Fruit fly (Drosophila melanogaster) whole organism, embryonic: ENCODE data around the gene CG9107.

Source experiments
- Atf6 ChIP-seq: fragments of 200-800 bp; sonication (Bioruptor generic); IDR thresholded peaks from 2 replicates; pipeline ENCODE4 v1.3.6; 2022; ENCODE audit warnings: missing biosample characterization, missing genetic modification characterization
- Awh ChIP-seq: fragments of 200-800 bp; sonication (Bioruptor generic); IDR thresholded peaks from 2 replicates; pipeline ENCODE4, ENCODE4 v1.3.6; 2022; ENCODE audit warnings: missing biosample characterization, missing genetic modification characterization
- CG10431 ChIP-seq: fragments of 200-800 bp; sonication (Bioruptor generic); optimal IDR thresholded peaks from 3 replicates; lab custom pipeline; 2018; ENCODE audit warnings: missing biosample characterization, mild to moderate bottlenecking, missing genetic modification characterization
- CG11456 ChIP-seq: fragments of 200-800 bp; sonication (Bioruptor generic); IDR thresholded peaks from 3 replicates; pipeline ENCODE4 v1.3.6; 2022; ENCODE audit warnings: missing biosample characterization, missing genetic modification characterization
- CG12391 ChIP-seq: fragments of 200-800 bp; sonication (Bioruptor generic); optimal IDR thresholded peaks from 3 replicates; lab custom pipeline; 2018; ENCODE audit warnings: missing biosample characterization, mild to moderate bottlenecking, missing genetic modification characterization, moderate library complexity
- CG12744 ChIP-seq: fragments of 200-800 bp; sonication (Bioruptor generic); optimal IDR thresholded peaks from 2 replicates; lab custom pipeline; 2016; ENCODE audit warnings: missing biosample characterization, missing genetic modification characterization
- CG14710 ChIP-seq: fragments of 200-800 bp; sonication (Bioruptor generic); optimal IDR thresholded peaks from 3 replicates; lab custom pipeline; 2019; ENCODE audit warnings: missing biosample characterization, mild to moderate bottlenecking, missing genetic modification characterization, moderate library complexity
- CG15601 ChIP-seq: fragments of 200-800 bp; sonication (Bioruptor generic); optimal IDR thresholded peaks from 3 replicates; lab custom pipeline; 2019; ENCODE audit warnings: missing biosample characterization, mild to moderate bottlenecking, missing genetic modification characterization, moderate library complexity
- CG1647 ChIP-seq: fragments of 200-800 bp; sonication (Bioruptor generic); optimal IDR thresholded peaks from 3 replicates; lab custom pipeline; 2016; ENCODE audit warnings: missing biosample characterization, missing genetic modification characterization
- CG17568 ChIP-seq: fragments of 200-800 bp; sonication (Bioruptor generic); optimal IDR thresholded peaks from 2 replicates; lab custom pipeline; 2018; ENCODE audit warnings: missing biosample characterization, mild to moderate bottlenecking, missing genetic modification characterization, moderate library complexity
- CG2116 ChIP-seq: fragments of 200-800 bp; sonication (Bioruptor generic); optimal IDR thresholded peaks from 3 replicates; lab custom pipeline; 2018; ENCODE audit warnings: missing biosample characterization, mild to moderate bottlenecking, missing genetic modification characterization
- CG2199 ChIP-seq: fragments of 200-800 bp; sonication (Bioruptor generic); IDR thresholded peaks from 3 replicates; pipeline ENCODE4 v1.3.6; 2022; ENCODE audit warnings: missing biosample characterization, missing genetic modification characterization
- CG2202 ChIP-seq: fragments of 200-800 bp; sonication (Bioruptor generic); optimal IDR thresholded peaks from 2 replicates; lab custom pipeline; 2018; ENCODE audit warnings: missing biosample characterization, mild to moderate bottlenecking, missing genetic modification characterization
- CG3281 ChIP-seq: fragments of 200-800 bp; sonication (Bioruptor generic); optimal IDR thresholded peaks from 3 replicates; lab custom pipeline; 2017; ENCODE audit warnings: missing biosample characterization, mild to moderate bottlenecking, missing genetic modification characterization
- CG33557 ChIP-seq: fragments of 200-800 bp; sonication (Bioruptor generic); optimal IDR thresholded peaks from 2 replicates; lab custom pipeline; 2019; ENCODE audit warnings: missing biosample characterization, mild to moderate bottlenecking, missing genetic modification characterization, moderate library complexity
- CG6254 ChIP-seq: fragments of 200-800 bp; sonication (Bioruptor generic); optimal IDR thresholded peaks from 3 replicates; lab custom pipeline; 2017; ENCODE audit warnings: mild to moderate bottlenecking, missing biosample characterization, missing genetic modification reagents, missing genetic modification characterization
- CG9215 ChIP-seq: fragments of 200-800 bp; sonication (Bioruptor generic); IDR thresholded peaks from 2 replicates; pipeline ENCODE4 v1.3.6; 2022; ENCODE audit warnings: missing biosample characterization, missing genetic modification characterization
- CG9932 ChIP-seq: fragments of 200-800 bp; sonication (Bioruptor generic); IDR thresholded peaks from 2 replicates; pipeline ENCODE4 v1.3.6; 2022; ENCODE audit warnings: missing biosample characterization, missing genetic modification characterization
- CTCF ChIP-seq: fragments of 200-800 bp; sonication (Bioruptor generic); optimal IDR thresholded peaks from 2 replicates; lab custom pipeline; 2017; ENCODE audit warnings: missing biosample characterization, mild to moderate bottlenecking, missing genetic modification characterization, moderate library complexity
- Dp ChIP-seq: fragments of 200-800 bp; sonication (Bioruptor generic); optimal IDR thresholded peaks from 2 replicates; lab custom pipeline; 2018; ENCODE audit warnings: missing biosample characterization, mild to moderate bottlenecking, missing genetic modification characterization, moderate library complexity
- HLH3B ChIP-seq: fragments of 200-800 bp; sonication (Bioruptor generic); IDR thresholded peaks from 2 replicates; pipeline ENCODE4 v1.3.6; 2022; ENCODE audit warnings: missing biosample characterization, missing genetic modification characterization
- Hmx ChIP-seq: fragments of 200-800 bp; sonication (Bioruptor generic); optimal IDR thresholded peaks from 2 replicates; lab custom pipeline; 2016; ENCODE audit warnings: missing biosample characterization, missing genetic modification characterization
- Kr ChIP-seq: fragments of 200-800 bp; sonication (Bioruptor generic); optimal IDR thresholded peaks from 2 replicates; lab custom pipeline; 2017; ENCODE audit warnings: missing biosample characterization, mild to moderate bottlenecking, missing genetic modification characterization
- MBD-R2 ChIP-seq: fragments of 200-800 bp; sonication (Bioruptor generic); IDR thresholded peaks from 2 replicates; pipeline ENCODE4 v1.3.6; 2022; ENCODE audit warnings: missing biosample characterization, missing genetic modification characterization
- MTF-1 ChIP-seq: fragments of 200-800 bp; sonication (Bioruptor generic); optimal IDR thresholded peaks from 2 replicates; lab custom pipeline; 2018; ENCODE audit warnings: missing biosample characterization, mild to moderate bottlenecking, missing genetic modification characterization, borderline replicate concordance
- NK7.1 ChIP-seq: fragments of 200-800 bp; sonication (Bioruptor generic); optimal IDR thresholded peaks from 3 replicates; lab custom pipeline; 2016; ENCODE audit warnings: missing biosample characterization, missing genetic modification characterization
- Tbp ChIP-seq: fragments of >200 bp; optimal IDR thresholded peaks from 2 replicates; lab custom pipeline; 2018; ENCODE audit warnings: missing biosample characterization, missing genetic modification characterization
- ab ChIP-seq: fragments of 200-800 bp; sonication (Bioruptor generic); optimal IDR thresholded peaks from 2 replicates; lab custom pipeline; 2016; ENCODE audit warnings: missing biosample characterization, missing genetic modification characterization
- caup ChIP-seq: fragments of 200-800 bp; sonication (Bioruptor generic); optimal IDR thresholded peaks from 3 replicates; lab custom pipeline; 2017; ENCODE audit warnings: missing biosample characterization, mild to moderate bottlenecking, missing genetic modification characterization, moderate library complexity; ENCODE audit not compliant: severe bottlenecking
- cg ChIP-seq: fragments of 200-800 bp; sonication (Bioruptor generic); optimal IDR thresholded peaks from 3 replicates; lab custom pipeline; 2019; ENCODE audit warnings: missing biosample characterization, mild to moderate bottlenecking, missing genetic modification characterization, moderate library complexity
- danr ChIP-seq: fragments of 200-800 bp; sonication (Bioruptor generic); IDR thresholded peaks from 2 replicates; pipeline ENCODE4 v1.3.6; 2022; ENCODE audit warnings: missing biosample characterization, missing genetic modification characterization
- dati ChIP-seq: fragments of 200-800 bp; sonication (Bioruptor generic); IDR thresholded peaks from 2 replicates; pipeline ENCODE4 v1.3.6; 2022; ENCODE audit warnings: missing biosample characterization, missing genetic modification characterization
- ftz-f1 ChIP-seq: fragments of 200-800 bp; sonication (Bioruptor generic); optimal IDR thresholded peaks from 2 replicates; lab custom pipeline; 2016; ENCODE audit warnings: missing biosample characterization, missing genetic modification characterization
- gfzf ChIP-seq: fragments of 200-800 bp; sonication (Bioruptor generic); optimal IDR thresholded peaks from 2 replicates; lab custom pipeline; 2016; ENCODE audit warnings: missing biosample characterization, mild to moderate bottlenecking, missing genetic modification characterization, moderate library complexity
- grn ChIP-seq: fragments of 200-800 bp; sonication (Bioruptor generic); optimal IDR thresholded peaks from 3 replicates; lab custom pipeline; 2017; ENCODE audit warnings: missing biosample characterization, missing genetic modification characterization
- gro ChIP-seq: fragments of 200-800 bp; sonication (Bioruptor generic); optimal IDR thresholded peaks from 2 replicates; lab custom pipeline; 2016; ENCODE audit warnings: missing biosample characterization, missing genetic modification characterization
- jumu ChIP-seq: fragments of 200-800 bp; sonication (Bioruptor generic); optimal IDR thresholded peaks from 3 replicates; lab custom pipeline; 2016; ENCODE audit warnings: missing biosample characterization, missing genetic modification characterization
- kah ChIP-seq: fragments of 200-800 bp; sonication (Bioruptor generic); optimal IDR thresholded peaks from 2 replicates; lab custom pipeline; 2018; ENCODE audit warnings: missing biosample characterization, mild to moderate bottlenecking, missing genetic modification characterization
- knrl ChIP-seq: fragments of 200-800 bp; sonication (Bioruptor generic); IDR thresholded peaks from 3 replicates; pipeline ENCODE4 v1.3.6; 2022; ENCODE audit warnings: missing biosample characterization, missing genetic modification characterization; ENCODE audit not compliant: partially characterized antibody
- lmd ChIP-seq: fragments of 200-800 bp; sonication (Bioruptor generic); IDR thresholded peaks from 2 replicates; pipeline ENCODE4 v1.3.6; 2022; ENCODE audit warnings: missing biosample characterization, missing genetic modification characterization
- nmo ChIP-seq: fragments of 200-800 bp; sonication (Bioruptor generic); optimal IDR thresholded peaks from 2 replicates; lab custom pipeline; 2018; ENCODE audit warnings: missing biosample characterization, mild to moderate bottlenecking, missing genetic modification characterization, moderate library complexity
- pzg ChIP-seq: fragments of 200-800 bp; sonication (Bioruptor generic); optimal IDR thresholded peaks from 3 replicates; lab custom pipeline; 2018; ENCODE audit warnings: missing biosample characterization, mild to moderate bottlenecking, missing genetic modification characterization, moderate library complexity
- repo ChIP-seq: fragments of 200-800 bp; sonication (Bioruptor generic); optimal IDR thresholded peaks from 2 replicates; lab custom pipeline; 2016; ENCODE audit warnings: missing biosample characterization, missing genetic modification characterization
- sens ChIP-seq: fragments of 200-800 bp; sonication (Bioruptor generic); peaks from one replicate; lab custom pipeline; 2016; ENCODE audit warnings: missing biosample characterization, missing genetic modification characterization
- tgo ChIP-seq: fragments of 200-800 bp; sonication (Bioruptor generic); IDR thresholded peaks from 3 replicates; pipeline ENCODE4 v1.3.6; 2022; ENCODE audit warnings: missing biosample characterization, missing genetic modification characterization
- tio ChIP-seq: fragments of 200-800 bp; sonication (Bioruptor generic); optimal IDR thresholded peaks from 2 replicates; lab custom pipeline; 2017; ENCODE audit warnings: missing biosample characterization, missing genetic modification characterization, inconsistent platforms
- tna ChIP-seq: fragments of 200-800 bp; sonication (Bioruptor generic); IDR thresholded peaks from 2 replicates; pipeline ENCODE4 v1.3.6; 2022; ENCODE audit warnings: missing biosample characterization, missing genetic modification characterization; ENCODE audit not compliant: partially characterized antibody
- unpg ChIP-seq: fragments of 200-800 bp; sonication (Bioruptor generic); optimal IDR thresholded peaks from 3 replicates; lab custom pipeline; 2018; ENCODE audit warnings: missing biosample characterization, mild to moderate bottlenecking, missing genetic modification characterization, moderate library complexity
- zf30C ChIP-seq: fragments of 200-800 bp; sonication (Bioruptor generic); optimal IDR thresholded peaks from 3 replicates; lab custom pipeline; 2018; ENCODE audit warnings: missing biosample characterization, mild to moderate bottlenecking, missing genetic modification characterization
- zfh2 ChIP-seq: fragments of 200-800 bp; sonication (Bioruptor generic); optimal IDR thresholded peaks from 2 replicates; lab custom pipeline; 2016; ENCODE audit warnings: missing biosample characterization, missing genetic modification characterization

Gene CG9107

DNA sequence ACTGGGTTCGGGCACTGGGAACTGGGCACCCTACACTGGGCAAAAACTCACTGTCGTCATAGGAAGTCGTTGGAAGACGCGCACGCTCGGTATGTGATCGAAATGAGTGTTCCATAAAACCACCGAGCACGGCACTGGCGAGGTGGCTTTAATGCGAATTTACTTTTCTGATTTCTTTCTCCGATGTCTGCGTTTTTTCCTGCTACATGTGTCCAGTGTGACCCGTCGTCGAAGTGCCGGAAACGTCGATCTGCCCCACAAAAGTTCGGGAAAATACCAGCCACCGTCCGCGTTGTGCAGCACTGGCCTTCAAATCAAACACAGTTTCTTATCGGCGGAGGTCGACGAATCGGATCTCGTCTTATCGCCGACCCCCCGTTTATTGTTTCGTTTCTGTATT lies 25.1 kb downstream of the CG9107 start, which contains the start of gene Kdm5 (continued):
- peak; percentile 60 for TF ChIP-seq Dp (GFP tag; lab: Kevin White, UChicago)
- no peak for TF ChIP-seq CG12744
- peak; percentile 30 for TF ChIP-seq MTF-1 (GFP tag; lab: Kevin White, UChicago)
- no peak for TF ChIP-seq dati (GFP tag; lab: Robert Waterston, UW)
- TF ChIP-seq HLH3B: 0 out of 2 replicates have a peak, but pooled peaks have one; percentile 28
- TF ChIP-seq Awh (GFP tag; lab: Robert Waterston, UW): no peak
- TF ChIP-seq CG2199: 0 out of 3 replicates have a peak, but pooled peaks have one; percentile 49
- no peak for TF ChIP-seq tna (GFP tag; lab: Robert Waterston, UW)
- TF ChIP-seq CG2116 (GFP tag; lab: Kevin White, UChicago): peak; percentile 26
- no peak for TF ChIP-seq Tbp (GFP tag; lab: Kevin White, UChicago)
- TF ChIP-seq ab (GFP tag; lab: Kevin White, UChicago): no peak
- TF ChIP-seq CG15601 (tag; lab: Kevin White, UChicago): peak; percentile 1
- TF ChIP-seq knrl (GFP tag; lab: Robert Waterston, UW): 0 out of 3 replicates have a peak, but pooled peaks have one; percentile 12
- TF ChIP-seq CTCF (GFP tag; lab: Kevin White, UChicago): peak; percentile 30
- TF ChIP-seq repo (GFP tag; lab: Kevin White, UChicago): peak; percentile 1
- peak; percentile 70; the same call in 2 of the 3 replicates for TF ChIP-seq CG11456
- no peak for TF ChIP-seq kah (GFP tag; lab: Kevin White, UChicago)
- TF ChIP-seq ftz-f1 (GFP tag; lab: Kevin White, UChicago): peak; percentile 88
- no peak for TF ChIP-seq CG17568 (GFP tag; lab: Kevin White, UChicago)
- no peak for TF ChIP-seq CG33557 (GFP tag; lab: Kevin White, UChicago)
- peak; percentile 22 for TF ChIP-seq gro
- TF ChIP-seq Atf6 (GFP tag; lab: Robert Waterston, UW): peak; percentile 57
- peak; percentile 29; the same call in 1 of the 2 replicates for TF ChIP-seq danr
- no peak for TF ChIP-seq Hmx (GFP tag; lab: Kevin White, UChicago)
- peak; percentile 64 for TF ChIP-seq zfh2
- TF ChIP-seq sens: peak; percentile 53
- TF ChIP-seq CG1647 (GFP tag; lab: Kevin White, UChicago): no peak
- TF ChIP-seq cg (GFP tag; lab: Kevin White, UChicago): peak; percentile 67
- no peak for TF ChIP-seq CG2202 (tag; lab: Kevin White, UChicago)
- TF ChIP-seq CG12391 (tag; lab: Kevin White, UChicago): peak; percentile 9
- TF ChIP-seq caup (GFP tag; lab: Kevin White, UChicago): peak; percentile 62
- TF ChIP-seq pzg: peak; percentile 92
- peak; percentile 90 for TF ChIP-seq grn
- TF ChIP-seq CG6254 (GFP tag; lab: Kevin White, UChicago): no peak
- peak; percentile 25 for TF ChIP-seq nmo
- TF ChIP-seq CG9215 (GFP tag; lab: Robert Waterston, UW): no peak
- no peak for TF ChIP-seq zf30C (GFP tag; lab: Kevin White, UChicago)
- peak; percentile 46 for TF ChIP-seq CG14710 (tag; lab: Kevin White, UChicago)
- no peak for TF ChIP-seq NK7.1 (GFP tag; lab: Kevin White, UChicago)
- TF ChIP-seq CG3281 (GFP tag; lab: Kevin White, UChicago): peak; percentile 51
- peak; percentile 37 for TF ChIP-seq jumu (GFP tag; lab: Kevin White, UChicago)
- no peak for TF ChIP-seq tio (GFP tag; lab: Kevin White, UChicago)
- no peak for TF ChIP-seq unpg
- peak; percentile 25; the same call in 1 of the 2 replicates for TF ChIP-seq lmd (GFP tag; lab: Robert Waterston, UW)
- peak; percentile 58 for TF ChIP-seq CG10431
- TF ChIP-seq gfzf (GFP tag; lab: Kevin White, UChicago): peak; percentile 84
- TF ChIP-seq tgo: no peak
- no peak for TF ChIP-seq Kr (GFP tag; lab: Kevin White, UChicago)
- peak; percentile 61 for TF ChIP-seq CG9932 (GFP tag; lab: Robert Waterston, UW)
- peak; percentile 67 for TF ChIP-seq MBD-R2 (GFP tag; lab: Robert Waterston, UW)
- TF ChIP-seq, all 482 proteins: peak for 182
